Worm (Caenorhabditis elegans): ENCODE measurements around the gene F11D5.7.

The F11D5.7 gene

DNA sequence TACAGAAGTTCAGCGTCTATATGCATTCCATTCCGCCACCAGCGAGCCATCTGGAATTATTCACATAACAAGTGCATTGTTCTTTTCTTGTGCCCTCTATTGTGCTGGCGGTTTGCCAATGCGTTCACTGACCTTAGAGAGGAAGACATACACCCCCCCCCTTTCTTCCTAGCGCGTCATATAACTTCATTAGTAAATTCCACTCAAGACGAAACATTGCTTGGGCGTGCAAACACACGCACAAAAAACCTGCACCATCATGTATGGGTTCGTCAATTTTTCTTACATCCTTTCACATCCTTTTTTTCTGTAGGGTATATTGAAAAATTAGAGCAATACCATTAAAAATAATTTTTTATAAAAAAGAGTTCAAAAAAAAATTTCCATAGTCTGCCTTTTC lies 47.4 kb downstream of the F11D5.7 start, which contains the start of gene ZK816.1:
Gene ZK816.1, plus strand, starts transcription at position 187 of the 400 bp plus-strand sequence.
- TF ChIP-seq tbx-2 (tag; optimal IDR thresholded peaks at IDR 0.05) (no peak), mml-1 (tag; optimal IDR thresholded peaks at IDR 0.05) (no peak), snpc-4 (tag; optimal IDR thresholded peaks at IDR 0.05) (no peak), skn-1 (tag; optimal IDR thresholded peaks at IDR 0.05) (no peak), aly-2 (tag; optimal IDR thresholded peaks at IDR 0.05) (no peak), fkh-2 (tag; optimal IDR thresholded peaks at IDR 0.05) (no peak), hmg-11 (tag; optimal IDR thresholded peaks at IDR 0.05) (no peak), eor-1 (tag; optimal IDR thresholded peaks at IDR 0.05) (no peak), nhr-23 (tag; optimal IDR thresholded peaks at IDR 0.05) (no peak), pqm-1 (tag; optimal IDR thresholded peaks at IDR 0.05) (no peak), pha-4 (tag; optimal IDR thresholded peaks at IDR 0.05) (no peak), jun-1 (tag; optimal IDR thresholded peaks at IDR 0.05) (no peak), daf-12 (tag; optimal IDR thresholded peaks at IDR 0.05) (no peak), nhr-11 (tag; optimal IDR thresholded peaks at IDR 0.05) (no peak), elt-1 (tag; optimal IDR thresholded peaks at IDR 0.05) (no peak), nhr-25 (tag; optimal IDR thresholded peaks at IDR 0.05) (no peak), fkh-10 (GFP tag; optimal IDR thresholded peaks at IDR 0.05) (no peak), egl-27 (tag; optimal IDR thresholded peaks at IDR 0.05) (no peak)
